Fruit fly (Drosophila melanogaster) whole organism, embryonic: ENCODE results near the gene Or63a.

Experiments
- Aef1 ChIP-seq: fragments of 200-800 bp; sonication (Bioruptor generic); IDR thresholded peaks from 3 replicates; pipeline ENCODE4 v1.3.6; 2022; ENCODE audit warnings: missing biosample characterization, missing genetic modification characterization
- CG10431 ChIP-seq: fragments of 200-800 bp; sonication (Bioruptor generic); optimal IDR thresholded peaks from 3 replicates; lab custom pipeline; 2018; ENCODE audit warnings: missing biosample characterization, mild to moderate bottlenecking, missing genetic modification characterization
- CG12071 ChIP-seq: fragments of 200-800 bp; sonication (Bioruptor generic); optimal IDR thresholded peaks from 3 replicates; lab custom pipeline; 2018; ENCODE audit warnings: missing biosample characterization, mild to moderate bottlenecking, missing genetic modification characterization
- CG12104 ChIP-seq: fragments of 200-800 bp; sonication (Bioruptor generic); optimal IDR thresholded peaks from 3 replicates; lab custom pipeline; 2016; ENCODE audit warnings: missing biosample characterization, missing genetic modification characterization
- CG15696 ChIP-seq: fragments of 200-800 bp; sonication (Bioruptor generic); optimal IDR thresholded peaks from 2 replicates; lab custom pipeline; 2019; ENCODE audit warnings: missing biosample characterization, mild to moderate bottlenecking, missing genetic modification characterization, moderate library complexity
- CG17186 ChIP-seq: fragments of 200-800 bp; sonication (Bioruptor generic); optimal IDR thresholded peaks from 3 replicates; lab custom pipeline; 2017; ENCODE audit warnings: missing biosample characterization, missing genetic modification reagents, missing genetic modification characterization
- CG17359 ChIP-seq: fragments of 200-800 bp; sonication (Bioruptor generic); optimal IDR thresholded peaks from 3 replicates; lab custom pipeline; 2018; ENCODE audit warnings: missing biosample characterization, mild to moderate bottlenecking, missing genetic modification characterization, moderate library complexity
- CG17802 ChIP-seq: fragments of 200-800 bp; sonication (Bioruptor generic); optimal IDR thresholded peaks from 2 replicates; lab custom pipeline; 2018; ENCODE audit warnings: missing biosample characterization, mild to moderate bottlenecking, missing genetic modification characterization, moderate library complexity
- CG18764 ChIP-seq: fragments of 200-800 bp; sonication (Bioruptor generic); optimal IDR thresholded peaks from 3 replicates; lab custom pipeline; 2016; ENCODE audit warnings: missing biosample characterization, missing genetic modification characterization
- CG3065 ChIP-seq: fragments of 200-800 bp; sonication (Bioruptor generic); optimal IDR thresholded peaks from 2 replicates; lab custom pipeline; 2016; ENCODE audit warnings: missing biosample characterization, missing genetic modification characterization
- CG3838 ChIP-seq: fragments of 200-800 bp; sonication (Bioruptor generic); optimal IDR thresholded peaks from 3 replicates; lab custom pipeline; 2016; ENCODE audit warnings: missing biosample characterization, missing genetic modification characterization
- CG42726 ChIP-seq: fragments of 200-800 bp; sonication (Bioruptor generic); IDR thresholded peaks from 2 replicates; pipeline ENCODE4 v1.3.6; 2022; ENCODE audit warnings: missing biosample characterization, missing genetic modification characterization; ENCODE audit not compliant: partially characterized antibody
- CG6683 ChIP-seq: fragments of 200-800 bp; sonication (Bioruptor generic); optimal IDR thresholded peaks from 2 replicates; lab custom pipeline; 2017; ENCODE audit warnings: missing biosample characterization, mild to moderate bottlenecking, missing genetic modification characterization, missing genetic modification reagents
- CG6791 ChIP-seq: fragments of 200-800 bp; sonication (Bioruptor generic); IDR thresholded peaks from 3 replicates; pipeline ENCODE4 v1.3.6; 2022; ENCODE audit warnings: missing biosample characterization, missing genetic modification characterization; ENCODE audit not compliant: partially characterized antibody
- CG7271 ChIP-seq: fragments of 200-800 bp; sonication (Bioruptor generic); optimal IDR thresholded peaks from 2 replicates; lab custom pipeline; 2018; ENCODE audit warnings: missing biosample characterization, mild to moderate bottlenecking, missing genetic modification characterization, moderate library complexity
- CG7963 ChIP-seq: fragments of 200-800 bp; sonication (Bioruptor generic); IDR thresholded peaks from 3 replicates; pipeline ENCODE4 v1.3.6; 2022; ENCODE audit warnings: missing biosample characterization, missing genetic modification characterization; ENCODE audit not compliant: partially characterized antibody
- CG9876 ChIP-seq: fragments of 200-800 bp; sonication (Bioruptor generic); optimal IDR thresholded peaks from 2 replicates; lab custom pipeline; 2016; ENCODE audit warnings: missing biosample characterization, missing genetic modification characterization
- D19B ChIP-seq: fragments of 200-800 bp; sonication (Bioruptor generic); optimal IDR thresholded peaks from 2 replicates; lab custom pipeline; 2017; ENCODE audit warnings: missing biosample characterization, mild to moderate bottlenecking, missing genetic modification characterization
- Dek ChIP-seq: fragments of 200-800 bp; sonication (Bioruptor generic); optimal IDR thresholded peaks from 3 replicates; lab custom pipeline; 2019; ENCODE audit warnings: missing biosample characterization, mild to moderate bottlenecking, missing genetic modification characterization, moderate library complexity
- E2f2 ChIP-seq: fragments of 200-800 bp; sonication (Bioruptor generic); IDR thresholded peaks from 2 replicates; pipeline ENCODE4 v1.3.6; 2022; ENCODE audit warnings: missing biosample characterization, missing genetic modification characterization
- GATAe ChIP-seq: fragments of 200-800 bp; sonication (Bioruptor generic); conservative IDR thresholded peaks from 2 replicates; pipeline ENCODE4 v1.3.6; 2022; ENCODE audit warnings: missing biosample characterization, missing genetic modification characterization
- H15 ChIP-seq: fragments of 200-800 bp; sonication (Bioruptor generic); IDR thresholded peaks from 3 replicates; pipeline ENCODE4 v1.3.6; 2022; ENCODE audit warnings: missing biosample characterization, missing genetic modification characterization
- NFAT ChIP-seq: fragments of 200-800 bp; sonication (Bioruptor generic); IDR thresholded peaks from 2 replicates; pipeline ENCODE4 v1.3.6; 2022; ENCODE audit warnings: missing biosample characterization, missing genetic modification characterization
- Neu2 ChIP-seq: fragments of 200-800 bp; sonication (Bioruptor generic); optimal IDR thresholded peaks from 3 replicates; lab custom pipeline; 2016; ENCODE audit warnings: missing biosample characterization, missing genetic modification characterization, borderline replicate concordance
- Ptx1 ChIP-seq: fragments of 200-800 bp; sonication (Bioruptor generic); IDR thresholded peaks from 2 replicates; pipeline ENCODE4 v1.3.6; 2022; ENCODE audit warnings: missing biosample characterization, missing genetic modification characterization
- Sry-β ChIP-seq: fragments of 200-800 bp; sonication (Bioruptor generic); optimal IDR thresholded peaks from 2 replicates; lab custom pipeline; 2018; ENCODE audit warnings: missing biosample characterization, mild to moderate bottlenecking, missing genetic modification characterization, moderate library complexity
- Ssrp ChIP-seq: fragments of 200-800 bp; sonication (Bioruptor generic); optimal IDR thresholded peaks from 2 replicates; lab custom pipeline; 2018; ENCODE audit warnings: missing biosample characterization, mild to moderate bottlenecking, missing genetic modification characterization, moderate library complexity
- Usf ChIP-seq: fragments of 200-800 bp; sonication (Bioruptor generic); optimal IDR thresholded peaks from 2 replicates; lab custom pipeline; 2017; ENCODE audit warnings: missing genotype, missing biosample characterization, missing genetic modification characterization
- abd-A ChIP-seq: fragments of 200-800 bp; sonication (Bioruptor generic); optimal IDR thresholded peaks from 3 replicates; lab custom pipeline; 2019; ENCODE audit warnings: missing biosample characterization, mild to moderate bottlenecking, missing genetic modification characterization, moderate library complexity
- az2 ChIP-seq: fragments of 200-800 bp; sonication (Bioruptor generic); optimal IDR thresholded peaks from 3 replicates; lab custom pipeline; 2016; ENCODE audit warnings: missing biosample characterization, missing genetic modification characterization
- bab2 ChIP-seq: fragments of 200-800 bp; sonication (Bioruptor generic); optimal IDR thresholded peaks from 2 replicates; lab custom pipeline; 2016; ENCODE audit warnings: missing biosample characterization, missing genetic modification characterization
- en ChIP-seq: fragments of 200-800 bp; sonication (Bioruptor generic); optimal IDR thresholded peaks from 2 replicates; lab custom pipeline; 2016; ENCODE audit warnings: missing biosample characterization, missing genetic modification characterization
- fd64A ChIP-seq: fragments of 200-800 bp; sonication (Bioruptor generic); optimal IDR thresholded peaks from 3 replicates; lab custom pipeline; 2018; ENCODE audit warnings: missing biosample characterization, mild to moderate bottlenecking, missing genetic modification characterization
- gcm ChIP-seq: fragments of 200-800 bp; sonication (Bioruptor generic); optimal IDR thresholded peaks from 2 replicates; lab custom pipeline; 2019; ENCODE audit warnings: missing biosample characterization, mild to moderate bottlenecking, missing genetic modification characterization, moderate library complexity
- gcm2 ChIP-seq: fragments of 200-800 bp; sonication (Bioruptor generic); optimal IDR thresholded peaks from 2 replicates; lab custom pipeline; 2016; ENCODE audit warnings: missing biosample characterization, missing genetic modification characterization
- gro ChIP-seq: fragments of 200-800 bp; sonication (Bioruptor generic); optimal IDR thresholded peaks from 2 replicates; lab custom pipeline; 2016; ENCODE audit warnings: missing biosample characterization, missing genetic modification characterization
- gsb ChIP-seq: fragments of 200-800 bp; sonication (Bioruptor generic); IDR thresholded peaks from 2 replicates; pipeline ENCODE4 v1.3.6; 2022; ENCODE audit warnings: missing biosample characterization, missing genetic modification characterization
- klu ChIP-seq: fragments of 200-800 bp; sonication (Bioruptor generic); IDR thresholded peaks from 2 replicates; pipeline ENCODE4 v1.3.6; 2022; ENCODE audit warnings: missing biosample characterization, missing genetic modification characterization
- onecut ChIP-seq: fragments of 200-800 bp; sonication (Bioruptor generic); IDR thresholded peaks from 2 replicates; pipeline ENCODE4 v1.3.6; 2022; ENCODE audit warnings: missing biosample characterization, missing genetic modification characterization
- phol ChIP-seq: fragments of 200-800 bp; sonication (Bioruptor generic); optimal IDR thresholded peaks from 3 replicates; lab custom pipeline; 2018; ENCODE audit warnings: missing biosample characterization, mild to moderate bottlenecking, missing genetic modification characterization, moderate library complexity
- pzg ChIP-seq: fragments of 200-800 bp; sonication (Bioruptor generic); optimal IDR thresholded peaks from 3 replicates; lab custom pipeline; 2018; ENCODE audit warnings: missing biosample characterization, mild to moderate bottlenecking, missing genetic modification characterization, moderate library complexity
- sim ChIP-seq: fragments of 200-800 bp; sonication (Bioruptor generic); IDR thresholded peaks from 2 replicates; pipeline ENCODE4 v1.3.6; 2022; ENCODE audit warnings: missing biosample characterization, missing genetic modification characterization
- slp2 ChIP-seq: fragments of 200-800 bp; sonication (Bioruptor generic); optimal IDR thresholded peaks from 2 replicates; lab custom pipeline; 2016; ENCODE audit warnings: missing biosample characterization, missing genetic modification characterization
- sna ChIP-seq: fragments of 200-800 bp; sonication (Bioruptor generic); IDR thresholded peaks from 2 replicates; pipeline ENCODE4 v1.3.6; 2022; ENCODE audit warnings: missing biosample characterization, missing genetic modification characterization; ENCODE audit not compliant: partially characterized antibody
- sr ChIP-seq: fragments of 200-800 bp; sonication (Bioruptor generic); IDR thresholded peaks from 3 replicates; pipeline ENCODE4 v1.3.6; 2022; ENCODE audit warnings: missing biosample characterization, missing genetic modification characterization
- ttk ChIP-seq: fragments of 200-800 bp; sonication (Bioruptor generic); IDR thresholded peaks from 2 replicates; pipeline ENCODE4 v2.1.2; 2022; ENCODE audit warnings: missing biosample characterization, missing genetic modification characterization
- twi ChIP-seq: fragments of 200-800 bp; optimal IDR thresholded peaks from 2 replicates; lab custom pipeline; 2019; ENCODE audit warnings: missing biosample characterization, mild to moderate bottlenecking, missing genetic modification characterization, moderate library complexity
- unpg ChIP-seq: fragments of 200-800 bp; sonication (Bioruptor generic); optimal IDR thresholded peaks from 3 replicates; lab custom pipeline; 2018; ENCODE audit warnings: missing biosample characterization, mild to moderate bottlenecking, missing genetic modification characterization, moderate library complexity
- wor ChIP-seq: fragments of 200-800 bp; sonication (Bioruptor generic); IDR thresholded peaks from 2 replicates; pipeline ENCODE4 v1.3.6; 2022; ENCODE audit warnings: missing biosample characterization, missing genetic modification characterization
- yki ChIP-seq: fragments of >200 bp; optimal IDR thresholded peaks from 3 replicates; lab custom pipeline; 2018
- zf30C ChIP-seq: fragments of 200-800 bp; sonication (Bioruptor generic); optimal IDR thresholded peaks from 3 replicates; lab custom pipeline; 2018; ENCODE audit warnings: missing biosample characterization, mild to moderate bottlenecking, missing genetic modification characterization
- zfh1 ChIP-seq: fragments of 200-800 bp; sonication (Bioruptor generic); IDR thresholded peaks from 3 replicates; pipeline ENCODE4 v1.3.6; 2022; ENCODE audit warnings: missing biosample characterization, missing genetic modification characterization

Or63a gene

dm6 chr3L:2913291-2913690 is 48.0 kb upstream of the Or63a start (continued):
- TF ChIP-seq CG12104 (GFP tag; lab: Kevin White, UChicago), result peak; percentile 1
- TF ChIP-seq Dek (tag; lab: Kevin White, UChicago), result peak; percentile 34
- TF ChIP-seq D19B (GFP tag; lab: Kevin White, UChicago), result no peak
- TF ChIP-seq Ptx1 (GFP tag; lab: Robert Waterston, UW), result peak; percentile 62
- no peak for TF ChIP-seq phol (tag; lab: Kevin White, UChicago)
- TF ChIP-seq CG17186, result no peak
- no peak for TF ChIP-seq NFAT (GFP tag; lab: Robert Waterston, UW)
- TF ChIP-seq CG7963 (GFP tag; lab: Robert Waterston, UW), result no peak
- no peak for TF ChIP-seq CG42726 (GFP tag; lab: Robert Waterston, UW)
- no peak for TF ChIP-seq gsb (GFP tag; lab: Robert Waterston, UW)
- TF ChIP-seq CG17802 (tag; lab: Kevin White, UChicago), result no peak
- no peak for TF ChIP-seq onecut
- TF ChIP-seq slp2 (GFP tag; lab: Kevin White, UChicago), result no peak
- peak; percentile 39 for TF ChIP-seq CG6683 (GFP tag; lab: Kevin White, UChicago)
- peak; percentile 32 for TF ChIP-seq gro (GFP tag; lab: Kevin White, UChicago)
- TF ChIP-seq pzg (GFP tag; lab: Kevin White, UChicago), result no peak
- TF ChIP-seq az2 (GFP tag; lab: Kevin White, UChicago), result no peak
- TF ChIP-seq CG6791 (GFP tag; lab: Robert Waterston, UW), result no peak
- no peak for TF ChIP-seq klu
- no peak for TF ChIP-seq CG10431 (GFP tag; lab: Kevin White, UChicago)
- TF ChIP-seq CG9876, result no peak
- TF ChIP-seq Sry-β (GFP tag; lab: Kevin White, UChicago), result no peak
- no peak for TF ChIP-seq sr (GFP tag; lab: Robert Waterston, UW)
- TF ChIP-seq Neu2 (GFP tag; lab: Kevin White, UChicago), result no peak
- TF ChIP-seq gcm2, result no peak
- TF ChIP-seq CG3838 (GFP tag; lab: Kevin White, UChicago), result no peak
- peak; percentile 38 for TF ChIP-seq abd-A (tag; lab: Kevin White, UChicago)
- no peak for TF ChIP-seq CG15696
- TF ChIP-seq zfh1, result no peak
- TF ChIP-seq en (GFP tag; lab: Kevin White, UChicago), result no peak
- TF ChIP-seq wor (GFP tag; lab: Robert Waterston, UW), result no peak
- TF ChIP-seq sim (GFP tag; lab: Robert Waterston, UW), result no peak
- TF ChIP-seq Aef1 (GFP tag; lab: Robert Waterston, UW), result peak; percentile 33; the same call in 1 of the 3 replicates
- no peak for TF ChIP-seq twi (tag; lab: Kevin White, UChicago)
- no peak for TF ChIP-seq H15 (GFP tag; lab: Robert Waterston, UW)
- TF ChIP-seq CG17359 (tag; lab: Kevin White, UChicago), result peak; percentile 42
- TF ChIP-seq Usf (GFP tag; lab: Kevin White, UChicago), result no peak
- TF ChIP-seq unpg (GFP tag; lab: Kevin White, UChicago), result no peak
- TF ChIP-seq gcm (GFP tag; lab: Kevin White, UChicago), result no peak
- TF ChIP-seq CG18764 (GFP tag; lab: Kevin White, UChicago), result no peak
- TF ChIP-seq Ssrp (tag; lab: Kevin White, UChicago), result no peak
- TF ChIP-seq zf30C (GFP tag; lab: Kevin White, UChicago), result no peak
- TF ChIP-seq fd64A (GFP tag; lab: Kevin White, UChicago), result no peak
- TF ChIP-seq CG3065 (GFP tag; lab: Kevin White, UChicago), result no peak
- TF ChIP-seq bab2 (GFP tag; lab: Kevin White, UChicago), result peak; percentile 15
- no peak for TF ChIP-seq ttk (GFP tag; lab: Robert Waterston, UW)
- TF ChIP-seq E2f2 (GFP tag; lab: Robert Waterston, UW), result no peak
- no peak for TF ChIP-seq GATAe (GFP tag; lab: Robert Waterston, UW)
- no peak for TF ChIP-seq sna
- TF ChIP-seq CG12071 (GFP tag; lab: Kevin White, UChicago), result peak; percentile 1
- no peak for TF ChIP-seq CG7271 (tag; lab: Kevin White, UChicago)
- TF ChIP-seq yki (lab: Kevin White, UChicago), result no peak
